Worm (Caenorhabditis elegans): ENCODE results near the gene far-3.

Gene far-3

DNA sequence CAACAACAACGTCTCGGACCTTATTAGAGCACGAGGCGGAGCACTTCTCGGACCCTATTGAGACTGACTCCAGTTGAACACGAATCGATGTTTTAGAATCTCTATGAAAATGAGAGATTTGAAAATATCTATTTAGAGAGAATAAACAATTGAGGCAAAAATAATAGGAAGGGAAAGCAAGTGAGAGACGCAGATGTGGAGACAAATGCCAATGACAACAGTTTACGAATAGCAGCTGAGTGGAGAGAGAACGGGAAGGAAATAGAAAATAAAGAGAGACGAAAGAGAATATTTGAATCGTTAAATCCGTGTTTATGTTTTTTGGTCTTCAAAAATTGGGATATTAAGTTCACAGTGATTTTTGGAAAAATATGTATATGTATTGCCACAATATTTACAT is 12.5 kb upstream of the far-3 start:
- no peak for TF ChIP-seq nhr-43 (tag; optimal IDR thresholded peaks at IDR 0.05; ENCODE audit: poor library complexity, severe bottlenecking)
- no peak for TF ChIP-seq nhr-67 (tag; optimal IDR thresholded peaks at IDR 0.05)
- TF ChIP-seq tbx-2 (tag; optimal IDR thresholded peaks at IDR 0.05) = no peak
- peak; percentile 1 for TF ChIP-seq nhr-25 (tag; optimal IDR thresholded peaks at IDR 0.05)
- no peak for TF ChIP-seq elt-3 (tag; optimal IDR thresholded peaks at IDR 0.05)
- TF ChIP-seq ZK546.5 (tag; optimal IDR thresholded peaks at IDR 0.05) = no peak
- TF ChIP-seq nfya-1 (tag; optimal IDR thresholded peaks at IDR 0.05; ENCODE audit: insufficient read depth) = peak; percentile 58
- no peak for TF ChIP-seq zag-1 (tag; optimal IDR thresholded peaks at IDR 0.05)
- peak; percentile 25 for TF ChIP-seq elt-2 (tag; optimal IDR thresholded peaks at IDR 0.05)
- TF ChIP-seq egl-5 (tag; optimal IDR thresholded peaks at IDR 0.05) = peak; percentile 23
- peak; percentile 2 for TF ChIP-seq pha-4 (tag; optimal IDR thresholded peaks at IDR 0.05)
- TF ChIP-seq ama-1 (optimal IDR thresholded peaks at IDR 0.05) = no peak
- peak; percentile 14 for TF ChIP-seq ceh-28 (tag; optimal IDR thresholded peaks at IDR 0.05)

DNA sequence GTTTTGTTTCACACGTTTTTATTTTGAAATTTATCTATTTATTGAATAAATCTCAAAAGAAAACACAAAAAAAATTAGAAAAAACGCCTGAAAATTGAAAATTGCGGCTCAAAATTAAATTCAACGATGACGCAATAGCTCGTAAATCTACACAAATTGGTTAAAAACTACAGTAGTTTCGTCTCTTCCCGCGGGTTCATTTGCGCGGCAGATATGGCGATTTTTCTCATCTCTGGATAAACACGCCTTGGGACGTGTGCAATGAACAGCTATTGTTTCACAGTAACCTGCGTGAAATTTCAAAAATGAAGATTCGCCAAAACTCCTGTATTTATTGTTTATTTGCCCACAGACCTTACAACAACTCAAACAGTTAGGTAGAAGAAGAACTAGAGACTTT is 11.9 kb upstream of the far-3 start:
- TF ChIP-seq egl-5 (tag; optimal IDR thresholded peaks at IDR 0.05) (no peak), hmg-11 (tag; optimal IDR thresholded peaks at IDR 0.05) (no peak), nfya-1 (tag; optimal IDR thresholded peaks at IDR 0.05; ENCODE audit: insufficient read depth) (no peak), lsy-12 (tag; optimal IDR thresholded peaks at IDR 0.05) (no peak), fos-1 (tag; optimal IDR thresholded peaks at IDR 0.05) (no peak), snpc-4 (tag; optimal IDR thresholded peaks at IDR 0.05) (no peak)

DNA sequence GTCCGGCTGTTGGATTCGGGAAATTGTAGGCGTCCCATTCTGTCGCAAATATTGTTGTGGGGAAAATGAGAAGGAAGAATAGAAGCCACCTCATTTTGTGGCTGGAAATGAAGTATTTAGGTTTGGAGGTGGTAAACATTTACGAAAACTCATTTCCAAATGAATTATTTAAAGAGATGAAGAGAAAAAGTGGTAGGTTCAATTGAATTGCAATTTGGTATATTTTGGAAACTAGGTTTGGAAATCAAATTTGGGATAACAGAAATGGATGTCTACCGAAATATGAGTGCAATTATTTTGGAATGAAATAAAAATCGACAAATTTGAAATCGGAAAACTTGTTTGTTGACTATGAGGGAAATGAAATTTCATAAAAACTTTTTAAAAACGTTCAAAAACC is 11.5 kb upstream of the far-3 start, which contains the start of gene F15B9.10:
TSS of gene F15B9.10 (minus strand) at position 101 of the 400 bp plus-strand sequence.
- TF ChIP-seq hmg-11 (tag; optimal IDR thresholded peaks at IDR 0.05) (no peak), unc-62 (GFP tag; optimal IDR thresholded peaks at IDR 0.05) (no peak), pha-4 (tag; optimal IDR thresholded peaks at IDR 0.05) (no peak), elt-2 (tag; optimal IDR thresholded peaks at IDR 0.05) (no peak), lin-39 (tag; optimal IDR thresholded peaks at IDR 0.05) (no peak), nhr-43 (tag; optimal IDR thresholded peaks at IDR 0.05; ENCODE audit: poor library complexity, severe bottlenecking) (no peak), fos-1 (tag; optimal IDR thresholded peaks at IDR 0.05) (no peak), nfya-1 (tag; optimal IDR thresholded peaks at IDR 0.05; ENCODE audit: insufficient read depth) (no peak), sea-2 (GFP tag; optimal IDR thresholded peaks at IDR 0.05) (no peak), nhr-23 (tag; optimal IDR thresholded peaks at IDR 0.05) (no peak), ceh-82 (tag; optimal IDR thresholded peaks at IDR 0.05) (no peak), ceh-28 (tag; optimal IDR thresholded peaks at IDR 0.05) (no peak)

DNA sequence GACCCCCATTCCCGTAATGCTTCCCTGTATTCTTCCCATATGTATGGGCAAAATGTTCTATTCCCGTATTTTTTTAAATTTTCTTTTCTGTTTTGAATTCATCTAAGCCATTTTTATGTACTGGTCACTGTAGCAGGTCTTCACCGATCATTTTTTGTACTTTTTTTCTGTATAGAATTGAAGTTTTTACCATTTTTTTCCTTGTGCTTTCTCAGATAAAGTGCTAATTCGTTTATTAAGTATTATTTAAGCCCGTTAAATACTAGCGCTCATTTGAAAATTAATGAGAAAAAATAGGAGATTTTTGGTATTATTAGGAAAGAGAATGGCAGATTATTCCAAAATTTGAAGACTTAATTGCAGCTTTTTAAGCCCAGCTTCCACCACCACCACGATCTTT is 9.4 kb upstream of the far-3 start:
- TF ChIP-seq nhr-12 (tag; optimal IDR thresholded peaks at IDR 0.05) = no peak
- TF ChIP-seq lsy-12 (tag; optimal IDR thresholded peaks at IDR 0.05) = no peak
- TF ChIP-seq skn-1 (tag; optimal IDR thresholded peaks at IDR 0.05) = no peak
- TF ChIP-seq nhr-43 (tag; optimal IDR thresholded peaks at IDR 0.05; ENCODE audit: poor library complexity, severe bottlenecking) = no peak
- TF ChIP-seq snpc-4 (tag; optimal IDR thresholded peaks at IDR 0.05) = no peak
- no peak for TF ChIP-seq ceh-28 (tag; optimal IDR thresholded peaks at IDR 0.05)
- no peak for TF ChIP-seq nhr-76 (tag; optimal IDR thresholded peaks at IDR 0.05)

DNA sequence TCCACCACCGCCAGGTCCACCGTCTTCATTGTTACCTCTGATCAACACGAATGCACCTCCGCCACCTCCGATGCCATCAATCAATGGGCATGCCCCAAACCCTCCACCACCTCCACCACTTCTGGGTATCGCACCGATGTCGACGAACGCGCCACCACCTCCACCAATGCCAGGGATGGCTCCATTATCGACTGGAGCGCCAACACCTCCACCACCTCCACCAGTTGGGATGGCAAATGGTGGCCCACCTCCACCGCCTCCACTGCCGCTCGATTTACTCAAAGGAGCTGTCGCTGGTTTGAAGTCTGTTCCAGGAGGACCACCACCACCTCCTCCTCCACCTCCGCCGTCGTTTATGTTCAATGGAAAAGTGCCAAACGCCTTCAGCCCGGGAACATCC is 7.1 kb upstream of the far-3 start:
- no peak for TF ChIP-seq nhr-28 (tag; optimal IDR thresholded peaks at IDR 0.05)
- TF ChIP-seq nhr-77 (tag; optimal IDR thresholded peaks at IDR 0.05) = no peak
- no peak for TF ChIP-seq nhr-76 (tag; optimal IDR thresholded peaks at IDR 0.05)
- TF ChIP-seq nhr-43 (tag; optimal IDR thresholded peaks at IDR 0.05; ENCODE audit: poor library complexity, severe bottlenecking) = no peak
- no peak for TF ChIP-seq eor-1 (tag; optimal IDR thresholded peaks at IDR 0.05)
- TF ChIP-seq egl-27 (tag; optimal IDR thresholded peaks at IDR 0.05) = no peak
- no peak for TF ChIP-seq mdl-1 (tag; optimal IDR thresholded peaks at IDR 0.05)
- no peak for TF ChIP-seq elt-3 (tag; optimal IDR thresholded peaks at IDR 0.05)
- no peak for TF ChIP-seq nhr-23 (tag; optimal IDR thresholded peaks at IDR 0.05)
- TF ChIP-seq R02D3.7 (tag; optimal IDR thresholded peaks at IDR 0.05) = no peak
- TF ChIP-seq pqm-1 (tag; optimal IDR thresholded peaks at IDR 0.05) = no peak
- TF ChIP-seq ceh-16 (tag; optimal IDR thresholded peaks at IDR 0.05) = no peak
- no peak for TF ChIP-seq nhr-67 (tag; optimal IDR thresholded peaks at IDR 0.05)
- TF ChIP-seq jun-1 (tag; optimal IDR thresholded peaks at IDR 0.05) = no peak
- TF ChIP-seq nfya-1 (tag; optimal IDR thresholded peaks at IDR 0.05; ENCODE audit: insufficient read depth) = no peak
- no peak for TF ChIP-seq fkh-2 (tag; optimal IDR thresholded peaks at IDR 0.05)
- TF ChIP-seq hmg-11 (tag; optimal IDR thresholded peaks at IDR 0.05) = no peak
- no peak for TF ChIP-seq unc-39 (tag; optimal IDR thresholded peaks at IDR 0.05)
